Fruit fly (Drosophila melanogaster): ENCODE measurements around the gene CG31735.
A peak's percentile ranks its signal among the peaks of the same experiment; 100 is the strongest.

- TF ChIP-seq CrebA (GFP tag; optimal IDR thresholded peaks at IDR 0.05; ENCODE audit: borderline replicate concordance) = no peak
- TF ChIP-seq Dif (GFP tag; optimal IDR thresholded peaks at IDR 0.05; ENCODE audit: partially characterized antibody) = peak; percentile 89
- no peak for TF ChIP-seq psq (GFP tag; optimal IDR thresholded peaks at IDR 0.05)
- no peak for TF ChIP-seq jim (GFP tag; optimal IDR thresholded peaks at IDR 0.05)
- no peak for TF ChIP-seq pan (optimal IDR thresholded peaks at IDR 0.05)
- TF ChIP-seq lola (GFP tag; optimal IDR thresholded peaks at IDR 0.05) = no peak
These were observed 16.3 kb downstream of the CG31735 start for dm6 chr2L:15911591-15912007.
